Worm (Caenorhabditis elegans) whole organism, midembryonic: Measurements from ENCODE around the gene pgph-1.

Experiments
- T22C8.4 ChIP-seq: fragments of 200-800 bp; sonication (Bioruptor generic); IDR thresholded peaks from 2 replicates; pipeline ENCODE4 v1.3.6; 2022; ENCODE audit warnings: missing genetic modification characterization, missing compliant biosample characterization
- cog-1 ChIP-seq: sonication (generic microtip); optimal IDR thresholded peaks from 2 replicates; lab custom pipeline; 2016; ENCODE audit warnings: missing genetic modification characterization, missing compliant biosample characterization
- flt-1 ChIP-seq: fragments of 200-800 bp; sonication (Bioruptor generic); IDR thresholded peaks from 2 replicates; pipeline ENCODE4 v1.3.6; 2022; ENCODE audit warnings: missing genetic modification characterization, missing compliant biosample characterization
- klf-2 ChIP-seq: fragments of 200-800 bp; sonication (Bioruptor generic); conservative IDR thresholded peaks from 2 replicates; pipeline ENCODE4 v1.3.6; 2022; ENCODE audit warnings: missing genetic modification reagents, missing genetic modification characterization, missing compliant biosample characterization
- med-1 ChIP-seq: sonication (generic microtip); optimal IDR thresholded peaks from 2 replicates; lab custom pipeline; 2017; ENCODE audit warnings: missing genetic modification characterization, mild to moderate bottlenecking, missing compliant biosample characterization, antibody characterized with exemption, missing genetic modification reagents; ENCODE audit not compliant: insufficient read depth
- ref-1 ChIP-seq: fragments of 200-800 bp; sonication (Bioruptor generic); conservative IDR thresholded peaks from 2 replicates; pipeline ENCODE4 v1.3.6; 2022; ENCODE audit warnings: missing genetic modification reagents, missing genetic modification characterization, missing compliant biosample characterization
- tab-1 ChIP-seq: fragments of 200-800 bp; sonication (Bioruptor generic); IDR thresholded peaks from 2 replicates; pipeline ENCODE4 v1.3.6; 2022; ENCODE audit warnings: missing genetic modification characterization, missing compliant biosample characterization
- ztf-29 ChIP-seq: fragments of 200-800 bp; sonication (Bioruptor generic); IDR thresholded peaks from 2 replicates; pipeline ENCODE4 v1.3.6; 2022; ENCODE audit warnings: missing genetic modification reagents, missing genetic modification characterization, missing compliant biosample characterization

- TF ChIP-seq T22C8.4 (no peak), med-1 (GFP tag; lab: Kevin White, UChicago) (no peak), flt-1 (GFP tag; lab: Robert Waterston, UW) (no peak), klf-2 (GFP tag; lab: Robert Waterston, UW) (no peak), cog-1 (tag; lab: Kevin White, UChicago) (no peak), ztf-29 (GFP tag; lab: Robert Waterston, UW) (no peak), tab-1 (GFP tag; lab: Robert Waterston, UW) (no peak), ref-1 (GFP tag; lab: Robert Waterston, UW) (no peak)
These were observed 46.0 kb upstream of the pgph-1 start, which contains the start of gene cyn-17 for ce11 chrV:5799373-5799772.
